Worm (Caenorhabditis elegans): ENCODE data around the gene gst-7.

The gst-7 gene

ce11 chrII:4882498-4882897 is 636 bp downstream of the gst-7 start (continued):
- TF ChIP-seq mes-2 (tag; optimal IDR thresholded peaks at IDR 0.05; ENCODE audit: poor library complexity, severe bottlenecking): no peak

ce11 chrII:4883412-4883811 is 1.6 kb downstream of the gst-7 start, which contains the start of gene gst-8:
TSS of gene gst-8 (plus strand) at chrII:4883712.
- TF ChIP-seq hlh-11 (tag; optimal IDR thresholded peaks at IDR 0.05) (peak; percentile 8), T20F7.1 (GFP tag; optimal IDR thresholded peaks at IDR 0.05) (peak; percentile 27), daf-16 (GFP tag; optimal IDR thresholded peaks at IDR 0.05) (no peak), daf-16 (tag; optimal IDR thresholded peaks at IDR 0.05) (peak; percentile 55), dmd-6 (GFP tag; IDR thresholded peaks at IDR 0.05) (0 out of 2 replicates have a peak, but pooled peaks have one; percentile 17), dve-1 (tag; optimal IDR thresholded peaks at IDR 0.05; ENCODE audit: insufficient read depth) (peak; percentile 9), ztf-11 (tag; optimal IDR thresholded peaks at IDR 0.05) (no peak)

- TF ChIP-seq nhr-6 (tag; optimal IDR thresholded peaks at IDR 0.05) (no peak), nhr-25 (tag; optimal IDR thresholded peaks at IDR 0.05; ENCODE audit: borderline replicate concordance, insufficient read depth) (no peak), unc-62 (GFP tag; optimal IDR thresholded peaks at IDR 0.05 in 1 of 2) (peak in 1 of 2 experiments; percentile 65), unc-62 (tag; optimal IDR thresholded peaks at IDR 0.05) (no peak)
These were observed 2.5 kb downstream of the gst-7 start for ce11 chrII:4884403-4884802.

ce11 chrII:4885976-4886375 is 4.1 kb downstream of the gst-7 start, which contains the start of gene R05F9.7:
TSS of gene R05F9.7 (plus strand) at chrII:4886276.
- TF ChIP-seq tra-1 (GFP tag; IDR thresholded peaks at IDR 0.05) (no peak), php-3 (GFP tag; IDR thresholded peaks at IDR 0.05) (no peak), vab-7 (GFP tag; IDR thresholded peaks at IDR 0.05) (no peak), unc-62 (GFP tag; optimal IDR thresholded peaks at IDR 0.05 in 1 of 2) (no peak), unc-62 (tag; optimal IDR thresholded peaks at IDR 0.05) (no peak), zfp-2 (tag; optimal IDR thresholded peaks at IDR 0.05) (no peak), spr-3 (GFP tag; optimal IDR thresholded peaks at IDR 0.05) (no peak), aly-2 (tag; optimal IDR thresholded peaks at IDR 0.05) (no peak), mep-1 (tag; optimal IDR thresholded peaks at IDR 0.05) (no peak), ztf-7 (tag; optimal IDR thresholded peaks at IDR 0.05) (no peak), mxl-2 (GFP tag; conservative IDR thresholded peaks at IDR 0.05) (no peak), unc-39 (tag; optimal IDR thresholded peaks at IDR 0.05) (no peak), unc-130 (GFP tag; optimal IDR thresholded peaks at IDR 0.05) (no peak), ztf-11 (tag; optimal IDR thresholded peaks at IDR 0.05) (no peak), egl-43 (GFP tag; IDR thresholded peaks at IDR 0.05) (no peak), dpl-1 (GFP tag; optimal IDR thresholded peaks at IDR 0.05) (no peak), daf-19 (GFP tag; conservative IDR thresholded peaks at IDR 0.05) (no peak), tag-97 (GFP tag; IDR thresholded peaks at IDR 0.05) (no peak), lin-15B (tag; optimal IDR thresholded peaks at IDR 0.05) (no peak)

ce11 chrII:4888527-4889487 is 6.9 kb downstream of the gst-7 start, which contains the start of gene pgm-1:
TSS of gene pgm-1 (plus strand) at chrII:4889437.
- TF ChIP-seq sdz-12 (GFP tag; optimal IDR thresholded peaks at IDR 0.05) (no peak), lin-39 (tag; optimal IDR thresholded peaks at IDR 0.05) (no peak), Y105C5A.15 (GFP tag; IDR thresholded peaks at IDR 0.05) (no peak), nhr-102 (tag; optimal IDR thresholded peaks at IDR 0.05) (no peak), rbr-2 (tag; optimal IDR thresholded peaks at IDR 0.05) (no peak), daf-12 (tag; optimal IDR thresholded peaks at IDR 0.05) (no peak), cey-2 (tag; optimal IDR thresholded peaks at IDR 0.05; ENCODE audit: borderline replicate concordance, insufficient read depth) (no peak), dve-1 (tag; optimal IDR thresholded peaks at IDR 0.05; ENCODE audit: insufficient read depth) (peak; percentile 4), jun-1 (tag; optimal IDR thresholded peaks at IDR 0.05) (no peak), ceh-20 (GFP tag; IDR thresholded peaks at IDR 0.05) (0 out of 2 replicates have a peak, but pooled peaks have one; percentile 14), zip-11 (GFP tag; IDR thresholded peaks at IDR 0.05) (no peak), lin-13 (GFP tag; optimal IDR thresholded peaks at IDR 0.05) (no peak), nhr-11 (tag; optimal IDR thresholded peaks at IDR 0.05) (peak; percentile 61), tag-97 (GFP tag; IDR thresholded peaks at IDR 0.05) (no peak), lim-7 (GFP tag; IDR thresholded peaks at IDR 0.05) (no peak), F49E8.2 (tag; optimal IDR thresholded peaks at IDR 0.05; ENCODE audit: borderline replicate concordance) (no peak), nhr-10 (tag; optimal IDR thresholded peaks at IDR 0.05) (no peak)

Data from whole organism, L4 larva.